Worm (Caenorhabditis elegans): ENCODE measurements around the gene Y73F8A.10.

ce11 chrIV:15275363-15275854 lies 18.7 kb upstream of the Y73F8A.10 start, which contains the start of gene ccg-1:
- TF ChIP-seq him-1 (tag; optimal IDR thresholded peaks at IDR 0.05) (no peak), W03F9.2 (tag; optimal IDR thresholded peaks at IDR 0.05) (no peak)
